Worm (Caenorhabditis elegans) whole organism, young adult: ENCODE results near the gene F45E1.1.

Experiments used
- B0261.1 ChIP-seq: sonication (generic microtip); optimal IDR thresholded peaks from 2 replicates; lab custom pipeline; 2016; ENCODE audit warnings: mild to moderate bottlenecking, missing genetic modification characterization, moderate library complexity, missing compliant biosample characterization
- C06A6.2 ChIP-seq: fragments of 200-800 bp; sonication (Bioruptor generic); conservative IDR thresholded peaks from 2 replicates; pipeline ENCODE4 v1.3.6; 2022; ENCODE audit warnings: missing genetic modification characterization, missing compliant biosample characterization
- C17E4.6 ChIP-seq: fragments of 200-800 bp; sonication (Bioruptor generic); IDR thresholded peaks from 2 replicates; pipeline ENCODE4 v1.3.6; 2022; ENCODE audit warnings: missing genetic modification reagents, missing genetic modification characterization, missing compliant biosample characterization
- F10E7.11 ChIP-seq: sonication (generic microtip); optimal IDR thresholded peaks from 2 replicates; lab custom pipeline; 2017; ENCODE audit warnings: mild to moderate bottlenecking, missing genetic modification characterization, moderate library complexity, missing compliant biosample characterization
- F33H1.4 ChIP-seq: fragments of 200-800 bp; sonication (Bioruptor generic); IDR thresholded peaks from 2 replicates; pipeline ENCODE4 v1.3.6; 2022; ENCODE audit warnings: missing genetic modification reagents, missing genetic modification characterization, missing compliant biosample characterization
- F49E8.2 ChIP-seq: sonication (generic microtip); optimal IDR thresholded peaks from 3 replicates; lab custom pipeline; 2017; ENCODE audit warnings: missing genetic modification characterization, mild to moderate bottlenecking, missing compliant biosample characterization, antibody characterized with exemption, moderate library complexity; ENCODE audit not compliant: insufficient read depth
- F52B5.7 ChIP-seq: sonication (generic microtip); optimal IDR thresholded peaks from 2 replicates; lab custom pipeline; 2016; ENCODE audit warnings: mild to moderate bottlenecking, missing genetic modification characterization, missing compliant biosample characterization
- Y53F4B.3 ChIP-seq: fragments of 200-800 bp; sonication (Bioruptor generic); IDR thresholded peaks from 2 replicates; pipeline ENCODE4 v1.3.6; 2022; ENCODE audit warnings: missing genetic modification reagents, missing genetic modification characterization, missing compliant biosample characterization
- Y53G8AR.9 ChIP-seq: fragments of 200-800 bp; sonication (Bioruptor generic); conservative IDR thresholded peaks from 2 replicates; pipeline ENCODE4 v1.3.6; 2022; ENCODE audit warnings: missing genetic modification reagents, missing genetic modification characterization, missing compliant biosample characterization
- akir-1 ChIP-seq: fragments of 200-800 bp; sonication (Bioruptor generic); optimal IDR thresholded peaks from 2 replicates; lab custom pipeline; 2018; ENCODE audit warnings: mild to moderate bottlenecking, missing genetic modification characterization, moderate library complexity, missing compliant biosample characterization
- aptf-3 ChIP-seq: fragments of 200-800 bp; sonication (Bioruptor generic); IDR thresholded peaks from 2 replicates; pipeline ENCODE4 v1.3.6; 2022; ENCODE audit warnings: missing genetic modification characterization, missing compliant biosample characterization
- atf-7 ChIP-seq: sonication (generic microtip); optimal IDR thresholded peaks from 2 replicates; lab custom pipeline; 2017; ENCODE audit warnings: mild to moderate bottlenecking, missing genetic modification characterization, missing compliant biosample characterization
- athp-1 ChIP-seq: sonication (generic microtip); optimal IDR thresholded peaks from 2 replicates; lab custom pipeline; 2017; ENCODE audit warnings: mild to moderate bottlenecking, missing genetic modification characterization, missing compliant biosample characterization
- attf-5 ChIP-seq: fragments of 200-800 bp; sonication (Bioruptor generic); optimal IDR thresholded peaks from 2 replicates; lab custom pipeline; 2018; ENCODE audit warnings: mild to moderate bottlenecking, missing genetic modification characterization, missing compliant biosample characterization
- ceh-100 ChIP-seq: fragments of 200-800 bp; sonication (Bioruptor generic); IDR thresholded peaks from 2 replicates; pipeline ENCODE4 v1.3.6; 2022; ENCODE audit warnings: missing genetic modification reagents, missing genetic modification characterization, missing compliant biosample characterization
- chd-7 ChIP-seq: sonication (generic microtip); optimal IDR thresholded peaks from 2 replicates; lab custom pipeline; 2016; ENCODE audit warnings: mild to moderate bottlenecking, missing genetic modification characterization, moderate library complexity, missing compliant biosample characterization
- efl-1 ChIP-seq: fragments of 150-350 bp; optimal IDR thresholded peaks from 2 replicates; lab custom pipeline; 2014; ENCODE audit warnings: missing biosample characterization, missing genetic modification reagents, missing genetic modification characterization
- egrh-3 ChIP-seq: fragments of 200-800 bp; sonication (Bioruptor generic); IDR thresholded peaks from 2 replicates; pipeline ENCODE4 v1.3.6; 2022; ENCODE audit warnings: missing genetic modification reagents, missing genetic modification characterization, missing compliant biosample characterization
- ekl-4 ChIP-seq: fragments of 200-800 bp; sonication (Bioruptor generic); IDR thresholded peaks from 2 replicates; pipeline ENCODE4 v1.3.6; 2022; ENCODE audit warnings: missing genetic modification reagents, missing genetic modification characterization, missing compliant biosample characterization
- ets-4 ChIP-seq: fragments of 200-800 bp; sonication (Bioruptor generic); optimal IDR thresholded peaks from 2 replicates; lab custom pipeline; 2018; ENCODE audit warnings: mild to moderate bottlenecking, missing genetic modification characterization, missing compliant biosample characterization
- gei-17 ChIP-seq: fragments of 200-800 bp; sonication (Bioruptor generic); optimal IDR thresholded peaks from 2 replicates; lab custom pipeline; 2018; ENCODE audit warnings: mild to moderate bottlenecking, missing genetic modification characterization, missing compliant biosample characterization
- hlh-12 ChIP-seq: sonication (generic microtip); optimal IDR thresholded peaks from 2 replicates; lab custom pipeline; 2016; ENCODE audit warnings: missing genetic modification characterization, missing compliant biosample characterization
- hlh-26 ChIP-seq: fragments of 200-800 bp; sonication (Bioruptor generic); conservative IDR thresholded peaks from 2 replicates; pipeline ENCODE4 v1.3.6; 2022; ENCODE audit warnings: missing genetic modification reagents, missing genetic modification characterization, missing compliant biosample characterization
- lin-26 ChIP-seq: fragments of 200-800 bp; sonication (Bioruptor generic); IDR thresholded peaks from 2 replicates; pipeline ENCODE4 v1.3.6; 2022; ENCODE audit warnings: missing genetic modification reagents, missing genetic modification characterization, missing compliant biosample characterization
- lsy-27 ChIP-seq: sonication (generic microtip); optimal IDR thresholded peaks from 2 replicates; lab custom pipeline; 2017; ENCODE audit warnings: missing genetic modification characterization, mild to moderate bottlenecking, missing compliant biosample characterization, antibody characterized with exemption, missing genotype, borderline replicate concordance; ENCODE audit not compliant: insufficient read depth
- madf-8 ChIP-seq: fragments of 200-800 bp; sonication (Bioruptor generic); conservative IDR thresholded peaks from 2 replicates; pipeline ENCODE4 v1.3.6; 2022; ENCODE audit warnings: missing genetic modification reagents, missing genetic modification characterization, missing compliant biosample characterization
- mcd-1 ChIP-seq: fragments of 200-800 bp; sonication (Bioruptor generic); IDR thresholded peaks from 2 replicates; pipeline ENCODE4 v1.3.6; 2022; ENCODE audit warnings: missing genetic modification reagents, missing genetic modification characterization, missing compliant biosample characterization
- nfya-2 ChIP-seq: fragments of 200-800 bp; sonication (Bioruptor generic); IDR thresholded peaks from 2 replicates; pipeline ENCODE4 v1.3.6; 2022; ENCODE audit warnings: missing genetic modification reagents, missing genetic modification characterization, missing compliant biosample characterization
- nhr-179 ChIP-seq: sonication (generic microtip); optimal IDR thresholded peaks from 2 replicates; lab custom pipeline; 2016; ENCODE audit warnings: mild to moderate bottlenecking, missing genetic modification characterization, missing compliant biosample characterization
- nhr-27 ChIP-seq: fragments of 200-800 bp; sonication (Bioruptor generic); optimal IDR thresholded peaks from 2 replicates; lab custom pipeline; 2018; ENCODE audit warnings: mild to moderate bottlenecking, missing genetic modification characterization, moderate library complexity, missing compliant biosample characterization
- pbrm-1 ChIP-seq: fragments of 200-800 bp; sonication (Bioruptor generic); IDR thresholded peaks from 2 replicates; pipeline ENCODE4 v1.3.6; 2022; ENCODE audit warnings: missing genetic modification reagents, missing genetic modification characterization, missing compliant biosample characterization
- pha-4 ChIP-seq: fragments of 150-350 bp; sonication (generic microtip); optimal IDR thresholded peaks from 2 replicates; lab custom pipeline; 2014; ENCODE audit warnings: missing biosample characterization, missing genetic modification reagents, missing genetic modification characterization
- rcor-1 ChIP-seq: fragments of 200-800 bp; sonication (Bioruptor generic); IDR thresholded peaks from 2 replicates; pipeline ENCODE4 v1.3.6; 2022; ENCODE audit warnings: missing genetic modification reagents, missing genetic modification characterization, missing compliant biosample characterization
- repo-1 ChIP-seq: sonication (generic microtip); optimal IDR thresholded peaks from 2 replicates; lab custom pipeline; 2017; ENCODE audit warnings: mild to moderate bottlenecking, missing genetic modification characterization, missing compliant biosample characterization
- sdz-38 ChIP-seq: sonication (generic microtip); optimal IDR thresholded peaks from 2 replicates; lab custom pipeline; 2016; ENCODE audit warnings: missing genotype, missing genetic modification characterization, missing compliant biosample characterization
- sea-2 ChIP-seq: fragments of 200-800 bp; sonication (Bioruptor generic); IDR thresholded peaks from 2 replicates; pipeline ENCODE4 v1.3.6; 2022; ENCODE audit warnings: missing genetic modification characterization, missing compliant biosample characterization
- snpc-1.1 ChIP-seq: sonication (generic microtip); optimal IDR thresholded peaks from 2 replicates; lab custom pipeline; 2017; ENCODE audit warnings: missing genetic modification characterization, mild to moderate bottlenecking, missing compliant biosample characterization, antibody characterized with exemption, moderate library complexity, missing genotype, missing genetic modification reagents; ENCODE audit not compliant: insufficient read depth
- zfh-2 ChIP-seq: fragments of 200-800 bp; sonication (Bioruptor generic); conservative IDR thresholded peaks from 2 replicates; pipeline ENCODE4 v1.3.6; 2022; ENCODE audit warnings: missing genetic modification reagents, missing genetic modification characterization, missing compliant biosample characterization
- ztf-25 ChIP-seq: fragments of 200-800 bp; sonication (Bioruptor generic); IDR thresholded peaks from 2 replicates; pipeline ENCODE4 v1.3.6; 2022; ENCODE audit warnings: missing genetic modification reagents, missing genetic modification characterization, missing compliant biosample characterization
- ztf-26 ChIP-seq: sonication (generic microtip); optimal IDR thresholded peaks from 2 replicates; lab custom pipeline; 2017; ENCODE audit warnings: missing genetic modification characterization, missing compliant biosample characterization

Gene F45E1.1

DNA sequence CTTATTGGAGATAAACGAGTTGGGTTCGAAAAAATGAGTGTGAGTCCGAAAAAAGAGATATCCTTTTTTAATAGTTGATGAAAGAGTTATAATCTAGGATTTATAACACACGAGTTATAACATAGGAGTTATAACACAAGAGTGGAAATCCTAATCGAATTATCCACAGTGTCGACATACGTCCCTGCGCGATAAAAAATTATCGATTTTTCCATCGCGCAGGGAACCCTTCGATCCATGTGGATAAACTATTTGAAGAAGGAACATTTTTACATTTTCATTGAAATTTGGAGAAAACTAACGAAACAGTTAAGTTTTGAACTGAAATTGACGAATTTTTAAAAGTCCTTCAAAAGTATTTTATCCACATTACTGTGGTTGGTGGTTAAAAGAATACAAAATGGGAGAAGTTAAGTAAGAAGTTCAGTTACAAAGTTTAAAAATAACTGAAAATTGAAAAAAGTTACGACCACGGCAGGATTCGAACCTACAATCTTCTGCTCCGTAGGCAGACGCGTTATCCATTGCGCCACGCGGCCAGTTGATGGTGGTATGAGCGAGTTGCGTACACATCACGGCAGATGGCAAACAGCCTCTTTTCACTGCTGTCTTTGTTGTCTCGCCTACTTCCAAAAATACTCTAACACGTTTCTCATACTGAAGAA, 32.9 kb downstream of the F45E1.1 start (continued):
- peak; percentile 97 for TF ChIP-seq lin-26 (GFP tag; lab: Robert Waterston, UW)
- TF ChIP-seq C17E4.6 (GFP tag; lab: Robert Waterston, UW), result peak; percentile 55
- peak; percentile 98 for TF ChIP-seq atf-7 (tag; lab: Kevin White, UChicago)
- no peak for TF ChIP-seq sea-2 (GFP tag; lab: Robert Waterston, UW)
- TF ChIP-seq hlh-26, result no peak
- TF ChIP-seq madf-8 (GFP tag; lab: Robert Waterston, UW), result no peak
- peak; percentile 66 for TF ChIP-seq egrh-3 (GFP tag; lab: Robert Waterston, UW)
- TF ChIP-seq aptf-3 (GFP tag; lab: Robert Waterston, UW), result no peak
- TF ChIP-seq snpc-1.1 (tag; lab: Kevin White, UChicago), result peak; percentile 34
- TF ChIP-seq Y53G8AR.9 (GFP tag; lab: Robert Waterston, UW), result peak; percentile 96
- peak; percentile 95 for TF ChIP-seq ztf-25 (GFP tag; lab: Robert Waterston, UW)
- TF ChIP-seq attf-5 (GFP tag; lab: Kevin White, UChicago), result peak; percentile 74
- peak; percentile 99 for TF ChIP-seq repo-1 (tag; lab: Kevin White, UChicago)
- TF ChIP-seq zfh-2 (GFP tag; lab: Robert Waterston, UW), result peak; percentile 71
- TF ChIP-seq B0261.1, result peak; percentile 97
- peak; percentile 60 for TF ChIP-seq nhr-27 (tag; lab: Kevin White, UChicago)
- TF ChIP-seq ets-4 (GFP tag; lab: Kevin White, UChicago), result peak; percentile 92
- peak; percentile 55; the same call in 1 of the 2 replicates for TF ChIP-seq ceh-100
- peak; percentile 88 for TF ChIP-seq nhr-179 (tag; lab: Kevin White, UChicago)
- peak; percentile 59 for TF ChIP-seq F52B5.7 (tag; lab: Kevin White, UChicago)
- TF ChIP-seq akir-1, result peak; percentile 75
- TF ChIP-seq athp-1, result peak; percentile 85
- peak; percentile 96 for TF ChIP-seq chd-7 (tag; lab: Kevin White, UChicago)
- TF ChIP-seq hlh-12, result no peak
- peak; percentile 99 for TF ChIP-seq gei-17 (GFP tag; lab: Kevin White, UChicago)
- peak; percentile 17 for TF ChIP-seq F49E8.2 (tag; lab: Kevin White, UChicago)
- peak; percentile 89 for TF ChIP-seq pbrm-1
- TF ChIP-seq nfya-2, result no peak
- TF ChIP-seq ekl-4 (GFP tag; lab: Robert Waterston, UW), result peak; percentile 85
- peak; percentile 100 for TF ChIP-seq ztf-26 (tag; lab: Kevin White, UChicago)
- TF ChIP-seq pha-4, result peak; percentile 25
- peak; percentile 97 for TF ChIP-seq rcor-1 (GFP tag; lab: Robert Waterston, UW)
- TF ChIP-seq mcd-1, result peak; percentile 81
- TF ChIP-seq efl-1, result no peak
- peak; percentile 92 for TF ChIP-seq F10E7.11 (tag; lab: Kevin White, UChicago)
- peak; percentile 97 for TF ChIP-seq C06A6.2
- TF ChIP-seq lsy-27 (tag; lab: Kevin White, UChicago), result peak; percentile 85
- TF ChIP-seq F33H1.4 (GFP tag; lab: Robert Waterston, UW), result no peak; the same call in none of the 2 replicates
- no peak for TF ChIP-seq sdz-38 (tag; lab: Kevin White, UChicago)
- peak; percentile 57; the same call in 1 of the 2 replicates for TF ChIP-seq Y53F4B.3 (GFP tag; lab: Robert Waterston, UW)
